Worm (Caenorhabditis elegans) whole organism, young adult: ENCODE measurements around the gene acc-4.

Experiments
- B0019.2 ChIP-seq: fragments of 200-800 bp; sonication (Bioruptor generic); conservative IDR thresholded peaks from 2 replicates; pipeline ENCODE4 v1.3.6; 2022; ENCODE audit warnings: missing genetic modification reagents, missing genetic modification characterization, missing compliant biosample characterization
- D2030.7 ChIP-seq: fragments of 200-800 bp; sonication (Bioruptor generic); IDR thresholded peaks from 2 replicates; pipeline ENCODE4 v1.3.6; 2022; ENCODE audit warnings: missing genetic modification reagents, missing genetic modification characterization, missing compliant biosample characterization
- F33H1.4 ChIP-seq: fragments of 200-800 bp; sonication (Bioruptor generic); IDR thresholded peaks from 2 replicates; pipeline ENCODE4 v1.3.6; 2022; ENCODE audit warnings: missing genetic modification reagents, missing genetic modification characterization, missing compliant biosample characterization
- F39B2.1 ChIP-seq: fragments of 200-800 bp; sonication (Bioruptor generic); IDR thresholded peaks from 2 replicates; pipeline ENCODE4 v1.3.6; 2022; ENCODE audit warnings: missing genetic modification reagents, missing genetic modification characterization, missing compliant biosample characterization
- Y53F4B.3 ChIP-seq: fragments of 200-800 bp; sonication (Bioruptor generic); IDR thresholded peaks from 2 replicates; pipeline ENCODE4 v1.3.6; 2022; ENCODE audit warnings: missing genetic modification reagents, missing genetic modification characterization, missing compliant biosample characterization
- Y67H2A.10 ChIP-seq: fragments of 200-800 bp; sonication (Bioruptor generic); conservative IDR thresholded peaks from 2 replicates; pipeline ENCODE4 v1.3.6; 2022; ENCODE audit warnings: missing genetic modification reagents, missing genetic modification characterization, missing compliant biosample characterization
- Y95B8A.8 ChIP-seq: fragments of 200-800 bp; sonication (Bioruptor generic); IDR thresholded peaks from 2 replicates; pipeline ENCODE4 v1.3.6; 2022; ENCODE audit warnings: missing genetic modification reagents, missing genetic modification characterization, missing compliant biosample characterization
- aptf-3 ChIP-seq: fragments of 200-800 bp; sonication (Bioruptor generic); IDR thresholded peaks from 2 replicates; pipeline ENCODE4 v1.3.6; 2022; ENCODE audit warnings: missing genetic modification characterization, missing compliant biosample characterization
- athp-1 ChIP-seq: sonication (generic microtip); optimal IDR thresholded peaks from 2 replicates; lab custom pipeline; 2017; ENCODE audit warnings: mild to moderate bottlenecking, missing genetic modification characterization, missing compliant biosample characterization
- attf-3 ChIP-seq: fragments of 200-800 bp; sonication (Bioruptor generic); conservative IDR thresholded peaks from 2 replicates; pipeline ENCODE4 v1.3.6; 2022; ENCODE audit warnings: missing genetic modification reagents, missing genetic modification characterization, missing compliant biosample characterization
- attf-6 ChIP-seq: fragments of 200-800 bp; sonication (Bioruptor generic); IDR thresholded peaks from 2 replicates; pipeline ENCODE4 v1.3.6; 2022; ENCODE audit warnings: missing genetic modification reagents, missing genetic modification characterization, missing compliant biosample characterization
- bed-1 ChIP-seq: fragments of 200-800 bp; sonication (Bioruptor generic); IDR thresholded peaks from 2 replicates; pipeline ENCODE4 v1.3.6; 2022; ENCODE audit warnings: missing genetic modification reagents, missing genetic modification characterization, missing compliant biosample characterization
- bed-2 ChIP-seq: fragments of 200-800 bp; sonication (Bioruptor generic); IDR thresholded peaks from 2 replicates; pipeline ENCODE4 v1.3.6; 2022; ENCODE audit warnings: missing genetic modification reagents, missing genetic modification characterization, missing compliant biosample characterization
- cebp-2 ChIP-seq: fragments of 200-800 bp; sonication (Bioruptor generic); IDR thresholded peaks from 2 replicates; pipeline ENCODE4 v1.3.6; 2022; ENCODE audit warnings: missing genetic modification characterization, missing compliant biosample characterization
- ceh-100 ChIP-seq: fragments of 200-800 bp; sonication (Bioruptor generic); IDR thresholded peaks from 2 replicates; pipeline ENCODE4 v1.3.6; 2022; ENCODE audit warnings: missing genetic modification reagents, missing genetic modification characterization, missing compliant biosample characterization
- ceh-40 ChIP-seq: fragments of 200-800 bp; sonication (Bioruptor generic); IDR thresholded peaks from 2 replicates; pipeline ENCODE4 v1.3.6; 2022; ENCODE audit warnings: missing genetic modification characterization, missing compliant biosample characterization
- ceh-79 ChIP-seq: sonication (generic microtip); optimal IDR thresholded peaks from 2 replicates; lab custom pipeline; 2017; ENCODE audit warnings: mild to moderate bottlenecking, missing genetic modification characterization, missing compliant biosample characterization
- dox-1 ChIP-seq: fragments of 200-800 bp; sonication (Bioruptor generic); IDR thresholded peaks from 2 replicates; pipeline ENCODE4 v1.3.6; 2022; ENCODE audit warnings: missing genetic modification reagents, missing genetic modification characterization, missing compliant biosample characterization
- egrh-3 ChIP-seq: fragments of 200-800 bp; sonication (Bioruptor generic); IDR thresholded peaks from 2 replicates; pipeline ENCODE4 v1.3.6; 2022; ENCODE audit warnings: missing genetic modification reagents, missing genetic modification characterization, missing compliant biosample characterization
- ekl-4 ChIP-seq: fragments of 200-800 bp; sonication (Bioruptor generic); IDR thresholded peaks from 2 replicates; pipeline ENCODE4 v1.3.6; 2022; ENCODE audit warnings: missing genetic modification reagents, missing genetic modification characterization, missing compliant biosample characterization
- hmg-1.2 ChIP-seq: fragments of 200-800 bp; sonication (Bioruptor generic); IDR thresholded peaks from 2 replicates; pipeline ENCODE4 v1.3.6; 2022; ENCODE audit warnings: missing genetic modification reagents, missing genetic modification characterization, missing compliant biosample characterization
- hsf-1 ChIP-seq: fragments of 200-800 bp; sonication (Bioruptor generic); IDR thresholded peaks from 2 replicates; pipeline ENCODE4 v1.3.6; 2022; ENCODE audit warnings: missing genetic modification reagents, missing genetic modification characterization, missing compliant biosample characterization
- let-526 ChIP-seq: fragments of 200-800 bp; sonication (Bioruptor generic); IDR thresholded peaks from 2 replicates; pipeline ENCODE4 v1.3.6; 2022; ENCODE audit warnings: missing genetic modification reagents, missing genetic modification characterization, missing compliant biosample characterization
- madf-3 ChIP-seq: fragments of 200-800 bp; sonication (Bioruptor generic); IDR thresholded peaks from 2 replicates; pipeline ENCODE4 v1.3.6; 2022; ENCODE audit warnings: missing genetic modification reagents, missing genetic modification characterization, missing compliant biosample characterization
- madf-6 ChIP-seq: fragments of 200-800 bp; sonication (Bioruptor generic); IDR thresholded peaks from 2 replicates; pipeline ENCODE4 v1.3.6; 2022; ENCODE audit warnings: missing genetic modification reagents, missing genetic modification characterization, missing compliant biosample characterization
- mcd-1 ChIP-seq: fragments of 200-800 bp; sonication (Bioruptor generic); IDR thresholded peaks from 2 replicates; pipeline ENCODE4 v1.3.6; 2022; ENCODE audit warnings: missing genetic modification reagents, missing genetic modification characterization, missing compliant biosample characterization
- nfyb-1 ChIP-seq: fragments of 200-800 bp; sonication (Bioruptor generic); IDR thresholded peaks from 2 replicates; pipeline ENCODE4 v1.3.6; 2022; ENCODE audit warnings: missing genetic modification reagents, missing genetic modification characterization, missing compliant biosample characterization
- nhr-179 ChIP-seq: sonication (generic microtip); optimal IDR thresholded peaks from 2 replicates; lab custom pipeline; 2016; ENCODE audit warnings: mild to moderate bottlenecking, missing genetic modification characterization, missing compliant biosample characterization
- nhr-80 ChIP-seq: sonication (generic microtip); optimal IDR thresholded peaks from 2 replicates; lab custom pipeline; 2016; ENCODE audit warnings: missing genetic modification characterization, missing compliant biosample characterization
- pbrm-1 ChIP-seq: fragments of 200-800 bp; sonication (Bioruptor generic); IDR thresholded peaks from 2 replicates; pipeline ENCODE4 v1.3.6; 2022; ENCODE audit warnings: missing genetic modification reagents, missing genetic modification characterization, missing compliant biosample characterization
- rcor-1 ChIP-seq: fragments of 200-800 bp; sonication (Bioruptor generic); IDR thresholded peaks from 2 replicates; pipeline ENCODE4 v1.3.6; 2022; ENCODE audit warnings: missing genetic modification reagents, missing genetic modification characterization, missing compliant biosample characterization
- snpc-1.1 ChIP-seq: sonication (generic microtip); optimal IDR thresholded peaks from 2 replicates; lab custom pipeline; 2017; ENCODE audit warnings: missing genetic modification characterization, mild to moderate bottlenecking, missing compliant biosample characterization, antibody characterized with exemption, moderate library complexity, missing genotype, missing genetic modification reagents; ENCODE audit not compliant: insufficient read depth
- unc-130 ChIP-seq: sonication (generic microtip); optimal IDR thresholded peaks from 2 replicates; lab custom pipeline; 2016; ENCODE audit warnings: missing genetic modification reagents, missing genetic modification characterization, missing compliant biosample characterization

Gene acc-4

DNA sequence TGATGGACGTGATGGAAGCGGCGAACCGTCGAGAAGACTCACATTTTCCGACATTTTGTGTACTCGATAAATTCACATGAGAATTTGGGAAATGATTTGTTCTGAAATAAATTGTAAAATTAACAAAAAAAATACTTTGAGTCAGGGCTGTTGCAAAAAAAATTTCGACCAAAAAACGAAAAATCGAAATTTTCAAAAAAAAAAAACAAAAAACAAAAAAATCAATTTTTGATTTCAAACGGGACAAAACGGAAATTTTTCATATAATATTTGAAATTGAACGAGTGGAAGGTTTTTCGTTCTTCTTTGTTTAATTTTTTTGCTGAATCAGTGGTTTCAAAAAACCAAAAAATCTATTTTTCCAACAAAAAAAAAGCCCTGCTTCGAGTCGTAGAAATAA, 28.7 kb downstream of the acc-4 start, which contains the start of gene cua-1:
Gene cua-1 (minus strand): TSS at position 101 of the 400 bp plus-strand sequence.
- no peak for TF ChIP-seq unc-130

DNA sequence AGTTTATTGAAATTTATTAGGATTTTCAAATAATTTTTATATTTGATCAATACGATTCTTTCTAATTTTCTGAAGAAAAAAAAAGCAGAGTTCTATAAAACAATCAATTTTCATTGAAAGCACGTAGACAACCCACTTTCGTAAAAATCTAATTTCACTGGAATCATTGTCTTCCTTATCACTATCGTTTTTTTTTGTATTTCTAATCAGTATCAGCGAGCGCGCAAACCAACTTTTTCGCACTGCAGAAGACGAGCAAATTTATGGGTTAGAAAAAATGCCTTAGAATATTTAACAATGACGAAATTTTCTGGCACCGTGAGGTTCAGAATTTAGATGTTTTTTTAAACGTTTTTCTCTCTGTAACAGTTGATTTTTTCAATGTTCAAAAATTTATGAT, 31.1 kb downstream of the acc-4 start:
- TF ChIP-seq snpc-1.1 (tag; lab: Kevin White, UChicago) = no peak
- no peak for TF ChIP-seq bed-2 (GFP tag; lab: Robert Waterston, UW)
- TF ChIP-seq athp-1 (tag; lab: Kevin White, UChicago) = no peak
- TF ChIP-seq attf-3 (GFP tag; lab: Robert Waterston, UW) = no peak
- TF ChIP-seq ceh-79 = no peak
- peak; percentile 47 for TF ChIP-seq nhr-80 (tag; lab: Kevin White, UChicago)
- no peak for TF ChIP-seq nhr-179 (tag; lab: Kevin White, UChicago)
- no peak for TF ChIP-seq madf-6 (GFP tag; lab: Robert Waterston, UW)

DNA sequence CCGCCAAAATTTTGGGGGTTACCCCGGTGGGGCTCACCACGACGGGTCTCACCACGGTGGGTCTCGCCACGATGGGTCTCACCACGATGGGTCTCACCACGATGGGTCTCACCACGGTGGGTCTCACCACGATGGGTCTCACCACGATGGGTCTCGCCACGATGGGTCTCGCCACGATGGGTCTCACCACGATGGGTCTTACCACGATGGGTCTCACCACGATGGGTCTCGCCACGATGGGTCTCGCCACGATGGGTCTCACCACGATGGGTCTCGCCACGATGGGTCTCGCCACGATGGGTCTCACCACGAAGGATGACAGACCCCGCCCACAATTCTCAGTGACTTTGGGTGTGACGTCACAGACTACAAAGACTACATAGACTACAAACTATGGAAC, 35.7 kb downstream of the acc-4 start:
- TF ChIP-seq madf-3 (GFP tag; lab: Robert Waterston, UW) (0 out of 2 replicates have a peak, but pooled peaks have one; percentile 67), egrh-3 (GFP tag; lab: Robert Waterston, UW) (peak; percentile 85), F33H1.4 (GFP tag; lab: Robert Waterston, UW) (peak; percentile 80), D2030.7 (GFP tag; lab: Robert Waterston, UW) (peak; percentile 51; the same call in 1 of the 2 replicates), mcd-1 (GFP tag; lab: Robert Waterston, UW) (peak; percentile 41), ceh-100 (GFP tag; lab: Robert Waterston, UW) (peak; percentile 40; the same call in 1 of the 2 replicates), madf-6 (GFP tag; lab: Robert Waterston, UW) (peak; percentile 33), nfyb-1 (GFP tag; lab: Robert Waterston, UW) (0 out of 2 replicates have a peak, but pooled peaks have one; percentile 55), aptf-3 (GFP tag; lab: Robert Waterston, UW) (0 out of 2 replicates have a peak, but pooled peaks have one; percentile 32)
- TF ChIP-seq, all 124 proteins: peak for 9; not testable (repeated sequence) for 115

DNA sequence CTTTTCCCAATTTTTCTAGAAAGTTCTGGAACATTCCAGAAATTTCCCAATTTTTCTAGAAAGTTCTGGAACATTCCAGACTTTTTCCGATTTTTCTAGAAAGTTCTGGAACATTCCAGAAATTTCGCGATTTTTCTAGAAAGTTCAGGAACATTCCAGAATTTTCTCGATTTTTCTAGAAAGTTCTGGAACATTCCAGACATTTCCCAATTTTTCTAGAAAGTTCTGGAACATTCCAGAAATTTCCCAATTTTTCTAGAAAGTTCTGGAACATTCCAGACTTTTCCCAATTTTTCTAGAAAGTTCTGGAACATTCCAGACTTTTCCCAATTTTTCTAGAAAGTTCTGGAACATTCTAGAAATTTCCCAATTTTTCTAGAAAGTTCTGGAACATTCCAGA, 36.5 kb downstream of the acc-4 start:
- TF ChIP-seq Y53F4B.3 (GFP tag; lab: Robert Waterston, UW) (peak; percentile 81), ceh-40 (GFP tag; lab: Robert Waterston, UW) (peak; percentile 93), F39B2.1 (GFP tag; lab: Robert Waterston, UW) (peak; percentile 86), aptf-3 (GFP tag; lab: Robert Waterston, UW) (peak; percentile 96), Y95B8A.8 (GFP tag; lab: Robert Waterston, UW) (peak; percentile 47; the same call in 1 of the 2 replicates), rcor-1 (GFP tag; lab: Robert Waterston, UW) (peak; percentile 92), cebp-2 (GFP tag; lab: Robert Waterston, UW) (peak; percentile 18; the same call in 1 of the 2 replicates), let-526 (GFP tag; lab: Robert Waterston, UW) (peak; percentile 29; the same call in 1 of the 2 replicates), mcd-1 (GFP tag; lab: Robert Waterston, UW) (peak; percentile 32; the same call in 1 of the 2 replicates), ekl-4 (GFP tag; lab: Robert Waterston, UW) (peak; percentile 87), pbrm-1 (GFP tag; lab: Robert Waterston, UW) (peak; percentile 90), dox-1 (GFP tag; lab: Robert Waterston, UW) (peak; percentile 99), F33H1.4 (GFP tag; lab: Robert Waterston, UW) (peak; percentile 40; the same call in 1 of the 2 replicates), nfyb-1 (GFP tag; lab: Robert Waterston, UW) (peak; percentile 87), attf-6 (GFP tag; lab: Robert Waterston, UW) (peak; percentile 81), madf-3 (GFP tag; lab: Robert Waterston, UW) (0 out of 2 replicates have a peak, but pooled peaks have one; percentile 7), egrh-3 (GFP tag; lab: Robert Waterston, UW) (peak; percentile 69), Y67H2A.10 (GFP tag; lab: Robert Waterston, UW) (peak; percentile 65; the same call in 1 of the 2 replicates), bed-1 (GFP tag; lab: Robert Waterston, UW) (0 out of 2 replicates have a peak, but pooled peaks have one; percentile 45), hsf-1 (GFP tag; lab: Robert Waterston, UW) (peak; percentile 99), madf-6 (GFP tag; lab: Robert Waterston, UW) (peak; percentile 65), D2030.7 (GFP tag; lab: Robert Waterston, UW) (peak; percentile 58), B0019.2 (GFP tag; lab: Robert Waterston, UW) (peak; percentile 66; the same call in 1 of the 2 replicates), hmg-1.2 (GFP tag; lab: Robert Waterston, UW) (0 out of 2 replicates have a peak, but pooled peaks have one; percentile 12)
